Fruit fly (Drosophila melanogaster) whole organism, prepupa: ENCODE data around the gene alpha-Est8.

Experiments
- Blimp-1 ChIP-seq: fragments of 200-800 bp; sonication (Bioruptor generic); optimal IDR thresholded peaks from 3 replicates; lab custom pipeline; 2017; ENCODE audit warnings: missing biosample characterization, missing genetic modification characterization, mild to moderate bottlenecking, moderate library complexity, missing genetic modification reagents
- CG10631 ChIP-seq: fragments of 200-800 bp; sonication (Bioruptor generic); optimal IDR thresholded peaks from 2 replicates; lab custom pipeline; 2016; ENCODE audit warnings: missing biosample characterization, missing genetic modification characterization
- CG11294 ChIP-seq: fragments of 200-800 bp; sonication (Bioruptor generic); IDR thresholded peaks from 2 replicates; pipeline ENCODE4 v1.3.6; 2022; ENCODE audit warnings: missing biosample characterization, missing genetic modification characterization
- CG16779 ChIP-seq: fragments of 200-800 bp; sonication (Bioruptor generic); optimal IDR thresholded peaks from 3 replicates; lab custom pipeline; 2017; ENCODE audit warnings: missing biosample characterization, mild to moderate bottlenecking, missing genetic modification characterization
- CG8632 ChIP-seq: fragments of 200-800 bp; sonication (Bioruptor generic); optimal IDR thresholded peaks from 3 replicates; lab custom pipeline; 2016; ENCODE audit warnings: missing biosample characterization, missing genetic modification characterization
- CG9139 ChIP-seq: fragments of 200-800 bp; sonication (Bioruptor generic); optimal IDR thresholded peaks from 3 replicates; lab custom pipeline; 2017; ENCODE audit warnings: missing biosample characterization, mild to moderate bottlenecking, missing genetic modification characterization
- Eip75B ChIP-seq: fragments of 200-800 bp; sonication (Bioruptor generic); optimal IDR thresholded peaks from 3 replicates; lab custom pipeline; 2016; ENCODE audit warnings: missing biosample characterization, missing genetic modification characterization
- Eip78C ChIP-seq: fragments of 200-800 bp; sonication (Bioruptor generic); peaks from one replicate; lab custom pipeline; 2016; ENCODE audit warnings: missing biosample characterization, missing genetic modification characterization
- Eip93F ChIP-seq: fragments of 200-800 bp; sonication (Bioruptor generic); optimal IDR thresholded peaks from 2 replicates; lab custom pipeline; 2016; ENCODE audit warnings: missing biosample characterization, mild to moderate bottlenecking, missing genetic modification characterization
- Ets21C ChIP-seq: fragments of 200-800 bp; sonication (Bioruptor generic); optimal IDR thresholded peaks from 3 replicates; lab custom pipeline; 2016; ENCODE audit warnings: missing biosample characterization, missing genetic modification characterization
- Hr39 ChIP-seq: fragments of 200-800 bp; sonication (Bioruptor generic); optimal IDR thresholded peaks from 2 replicates; lab custom pipeline; 2016; ENCODE audit warnings: missing biosample characterization, missing genetic modification characterization
- Hr4 ChIP-seq: fragments of 200-800 bp; sonication (Bioruptor generic); optimal IDR thresholded peaks from 3 replicates; lab custom pipeline; 2016; ENCODE audit warnings: missing biosample characterization, missing genetic modification characterization
- Met ChIP-seq: fragments of 200-800 bp; sonication (Bioruptor generic); optimal IDR thresholded peaks from 3 replicates; lab custom pipeline; 2016; ENCODE audit warnings: missing biosample characterization, missing genetic modification characterization
- Sox15 ChIP-seq: fragments of 200-800 bp; sonication (Bioruptor generic); optimal IDR thresholded peaks from 3 replicates; lab custom pipeline; 2016; ENCODE audit warnings: missing biosample characterization, missing genetic modification characterization
- achi ChIP-seq: fragments of 200-800 bp; sonication (Bioruptor generic); optimal IDR thresholded peaks from 3 replicates; lab custom pipeline; 2016; ENCODE audit warnings: missing biosample characterization, missing genetic modification characterization
- acj6 ChIP-seq: fragments of 200-800 bp; sonication (Bioruptor generic); optimal IDR thresholded peaks from 3 replicates; lab custom pipeline; 2016; ENCODE audit warnings: missing biosample characterization, missing genetic modification characterization
- cyc ChIP-seq: fragments of 200-800 bp; sonication (Bioruptor generic); optimal IDR thresholded peaks from 3 replicates; lab custom pipeline; 2016; ENCODE audit warnings: missing biosample characterization, missing genetic modification characterization
- dac ChIP-seq: fragments of 200-800 bp; sonication (Bioruptor generic); optimal IDR thresholded peaks from 2 replicates; lab custom pipeline; 2017; ENCODE audit warnings: missing biosample characterization, mild to moderate bottlenecking, missing genetic modification characterization
- fd85E ChIP-seq: fragments of 200-800 bp; sonication (Bioruptor generic); optimal IDR thresholded peaks from 3 replicates; lab custom pipeline; 2016; ENCODE audit warnings: missing biosample characterization, missing genetic modification characterization
- fkh ChIP-seq: fragments of 200-800 bp; sonication (Bioruptor generic); optimal IDR thresholded peaks from 3 replicates; lab custom pipeline; 2017; ENCODE audit warnings: missing biosample characterization, mild to moderate bottlenecking, missing genetic modification characterization, moderate library complexity
- lz ChIP-seq: fragments of 200-800 bp; sonication (Bioruptor generic); optimal IDR thresholded peaks from 3 replicates; lab custom pipeline; 2016; ENCODE audit warnings: missing biosample characterization, missing genetic modification characterization
- ss ChIP-seq, 2 experiments: fragments of 200-800 bp; sonication (Bioruptor generic); optimal IDR thresholded peaks; 2 replicates in 1 of 2; 3 replicates in 1 of 2; lab custom pipeline; 2017 to 2018; ENCODE audit warnings: mild to moderate bottlenecking in 2 of 2, missing biosample characterization in 2 of 2, missing genetic modification characterization in 2 of 2, moderate library complexity in 1 of 2
- svp ChIP-seq: fragments of 200-800 bp; sonication (Bioruptor generic); peaks from one replicate; lab custom pipeline; 2016; ENCODE audit warnings: missing biosample characterization, missing genetic modification characterization
- topi ChIP-seq: fragments of 200-800 bp; sonication (Bioruptor generic); optimal IDR thresholded peaks from 3 replicates; lab custom pipeline; 2016; ENCODE audit warnings: missing biosample characterization, missing genetic modification characterization
- vri ChIP-seq: fragments of 200-800 bp; sonication (Bioruptor generic); optimal IDR thresholded peaks from 3 replicates; lab custom pipeline; 2016; ENCODE audit warnings: missing biosample characterization, mild to moderate bottlenecking, missing genetic modification characterization

The alpha-Est8 gene

DNA sequence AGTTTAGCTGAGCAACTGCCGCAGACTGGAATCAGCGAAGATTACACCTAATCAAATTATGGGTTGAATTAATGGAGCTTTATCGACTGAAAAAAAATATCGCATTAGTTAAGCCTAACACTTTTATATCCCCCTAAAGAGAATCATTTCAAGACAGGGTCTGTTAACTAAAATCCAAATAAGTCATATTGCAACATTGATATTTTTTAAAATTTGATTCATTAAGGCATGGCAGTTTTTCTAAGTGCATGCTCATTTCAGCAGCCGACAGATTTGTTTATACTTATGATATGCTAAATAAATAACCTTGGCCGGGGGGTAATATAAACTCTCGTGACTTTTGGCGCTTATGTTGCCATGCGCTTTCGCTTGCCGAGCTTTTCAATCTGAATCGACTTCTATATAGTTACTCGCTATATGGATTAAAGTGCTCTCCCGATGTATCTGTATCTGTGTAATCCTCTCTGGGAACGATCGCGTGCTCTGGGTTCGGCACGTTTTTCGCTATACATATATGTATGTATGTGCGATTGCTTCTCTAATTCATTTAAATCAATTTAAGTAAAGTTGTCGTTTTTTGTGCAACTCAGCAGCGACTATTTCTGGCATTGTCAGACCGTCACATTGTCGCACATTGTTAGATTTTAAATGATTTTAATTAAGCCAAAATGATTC is 9.0 kb downstream of the alpha-Est8 start (continued):
- TF ChIP-seq Blimp-1 (GFP tag; lab: Kevin White, UChicago) = no peak
- TF ChIP-seq dac = no peak
- peak; percentile 73 for TF ChIP-seq Eip78C (GFP tag; lab: Kevin White, UChicago)
- no peak for TF ChIP-seq CG16779 (tag; lab: Kevin White, UChicago)
- no peak for TF ChIP-seq Ets21C (GFP tag; lab: Kevin White, UChicago)
- TF ChIP-seq acj6 (GFP tag; lab: Kevin White, UChicago) = peak; percentile 37
- TF ChIP-seq cyc (GFP tag; lab: Kevin White, UChicago) = peak; percentile 15
- no peak for TF ChIP-seq Sox15 (GFP tag; lab: Kevin White, UChicago)
- TF ChIP-seq ss (GFP tag; optimal IDR thresholded peaks at IDR 0.05; lab: Kevin White, UChicago) = no peak

- TF ChIP-seq svp = peak; percentile 84
- no peak for TF ChIP-seq Hr4 (GFP tag; lab: Kevin White, UChicago)
- TF ChIP-seq fkh = peak; percentile 28
- peak; percentile 72 for TF ChIP-seq vri (GFP tag; lab: Kevin White, UChicago)
Observed at dm6 chr3R:7504989-7505761, 10.3 kb downstream of the alpha-Est8 start, which contains the start of gene alpha-Est9. alpha-Est9 (minus strand) TSS chr3R:7505098.

- TF ChIP-seq fd85E (GFP tag; lab: Kevin White, UChicago) (no peak), fkh (peak; percentile 20), topi (no peak)
Observed at dm6 chr3R:7503216-7503615, 12.3 kb downstream of the alpha-Est8 start.

DNA sequence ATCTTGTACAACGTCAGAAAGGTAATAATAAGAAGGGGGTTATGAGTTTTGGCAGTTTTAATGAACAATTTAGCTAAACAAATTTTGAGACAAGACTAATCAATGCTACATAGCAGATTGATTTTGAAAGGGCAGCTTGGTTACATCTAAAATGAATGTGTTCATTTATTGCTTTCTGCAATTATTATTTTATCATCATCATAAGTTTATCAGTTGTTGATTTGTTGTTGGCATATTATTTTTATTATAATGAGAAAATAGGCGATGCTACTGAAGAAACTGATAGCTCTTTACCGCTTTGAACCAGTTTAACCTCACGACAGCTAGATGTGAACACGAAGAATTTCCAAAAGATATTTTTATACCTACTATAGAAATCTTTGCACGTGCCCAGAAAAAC is 13.2 kb downstream of the alpha-Est8 start, which contains the start of gene Mics1:
TSS of gene Mics1 (minus strand) at position 101 of the 400 bp plus-strand sequence.
- peak; percentile 11 for TF ChIP-seq svp
- TF ChIP-seq Ets21C (GFP tag; lab: Kevin White, UChicago) = no peak
- TF ChIP-seq CG10631 = no peak
- no peak for TF ChIP-seq dac
- no peak for TF ChIP-seq Sox15 (GFP tag; lab: Kevin White, UChicago)
- no peak for TF ChIP-seq Met
- TF ChIP-seq, all 60 proteins: peak for 1

DNA sequence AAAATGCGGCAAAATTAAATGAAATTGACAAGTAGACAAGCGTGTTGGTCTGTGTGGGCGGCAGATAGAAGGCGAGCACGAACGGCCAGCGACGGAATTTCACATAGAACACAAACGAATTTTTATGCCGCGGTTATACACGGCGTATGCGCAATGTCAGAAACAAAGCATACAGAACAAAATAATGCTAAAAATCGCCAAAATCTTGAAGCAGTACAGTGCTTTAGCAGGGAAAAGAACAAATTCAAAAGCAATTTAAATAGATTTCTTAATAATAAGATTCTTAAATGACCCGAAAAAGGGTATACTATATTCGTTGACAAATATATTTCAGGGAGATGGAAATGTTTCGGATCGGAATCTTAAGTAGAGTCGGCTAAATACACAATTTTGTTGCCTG is 15.0 kb downstream of the alpha-Est8 start:
- peak; percentile 10 for TF ChIP-seq Hr39
- TF ChIP-seq ss (GFP tag; optimal IDR thresholded peaks at IDR 0.05; lab: Kevin White, UChicago) = no peak
- TF ChIP-seq, all 60 proteins: peak for 1

dm6 chr3R:7499488-7499887 is 16.0 kb downstream of the alpha-Est8 start:
- TF ChIP-seq svp = peak; percentile 77
- TF ChIP-seq vri (GFP tag; lab: Kevin White, UChicago) = peak; percentile 51
- TF ChIP-seq CG10631 = no peak

dm6 chr3R:7497488-7497887 is 18.0 kb downstream of the alpha-Est8 start:
- no peak for TF ChIP-seq CG11294 (GFP tag; lab: Robert Waterston, UW)
- TF ChIP-seq Eip93F (GFP tag; lab: Kevin White, UChicago) = no peak
- peak; percentile 18 for TF ChIP-seq Eip78C (GFP tag; lab: Kevin White, UChicago)
- TF ChIP-seq vri (GFP tag; lab: Kevin White, UChicago) = peak; percentile 74
- peak; percentile 46 for TF ChIP-seq fkh
- TF ChIP-seq CG9139 = no peak
- TF ChIP-seq Eip75B = no peak
- TF ChIP-seq achi (GFP tag; lab: Kevin White, UChicago) = no peak
- TF ChIP-seq, all 60 proteins: peak for 3

- no peak for TF ChIP-seq fd85E (GFP tag; lab: Kevin White, UChicago)
- no peak for TF ChIP-seq Hr4 (GFP tag; lab: Kevin White, UChicago)
- no peak for TF ChIP-seq lz (GFP tag; lab: Kevin White, UChicago)
- TF ChIP-seq CG8632 = no peak
- TF ChIP-seq acj6 (GFP tag; lab: Kevin White, UChicago) = no peak
Observed at dm6 chr3R:7493745-7494144, 21.7 kb downstream of the alpha-Est8 start, which contains the start of gene alpha-Est10. alpha-Est10 (minus strand) TSS chr3R:7493845.
